Fruit fly (Drosophila melanogaster) Kc167 (cell line): ENCODE data around the gene Ubc2.

Experiments
- Myc ChIP-seq: fragments of >200 bp; optimal IDR thresholded peaks from 2 replicates; lab custom pipeline; 2017; ENCODE audit warnings: missing external identifiers
- Sin3A ChIP-seq: fragments of >200 bp; optimal IDR thresholded peaks from 2 replicates; lab custom pipeline; 2018; ENCODE audit warnings: missing external identifiers
- h ChIP-seq: fragments of >200 bp; optimal IDR thresholded peaks from 3 replicates; lab custom pipeline; 2018; ENCODE audit warnings: missing external identifiers
- insv ChIP-seq: fragments of >200 bp; optimal IDR thresholded peaks from 3 replicates; lab custom pipeline; 2018; ENCODE audit warnings: missing external identifiers
- psq ChIP-seq: fragments of >200 bp; optimal IDR thresholded peaks from 2 replicates; lab custom pipeline; 2017; ENCODE audit warnings: missing external identifiers
- ttk ChIP-seq: sonication (Bioruptor generic); optimal IDR thresholded peaks from 2 replicates; lab custom pipeline; 2017; ENCODE audit warnings: missing external identifiers

DNA sequence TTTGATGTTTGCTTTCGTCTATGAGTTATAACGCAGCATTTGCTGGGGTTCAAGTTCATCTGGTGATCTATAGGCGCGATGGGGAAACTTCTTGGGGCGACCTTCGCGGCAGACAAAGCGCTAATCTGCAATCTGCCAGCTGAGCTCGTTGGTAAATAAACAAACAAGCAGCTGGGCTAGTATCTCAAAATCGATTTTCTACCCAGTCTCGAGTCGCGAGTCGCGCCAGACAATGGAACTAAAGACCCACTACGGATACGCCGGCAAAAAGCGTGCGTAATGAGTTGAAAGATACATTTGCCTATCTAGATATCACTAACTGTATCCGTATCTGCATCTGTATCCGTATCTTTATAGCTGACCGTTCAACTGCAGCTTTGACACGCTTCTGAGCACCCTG lies 14.2 kb downstream of the Ubc2 start:
- no peak for TF ChIP-seq h
- no peak for TF ChIP-seq Myc (lab: Kevin White, UChicago)
- no peak for TF ChIP-seq insv
- TF ChIP-seq Sin3A (lab: Kevin White, UChicago), result no peak
- TF ChIP-seq psq, result no peak
- no peak for TF ChIP-seq ttk (lab: Kevin White, UChicago)
